Fruit fly (Drosophila melanogaster) whole organism, embryonic: Measurements from ENCODE around the gene CG43322.
A peak's percentile ranks its signal among the peaks of the same experiment; 100 is the strongest.

ENCODE experiments used
- Abd-B ChIP-seq: fragments of 200-800 bp; sonication (Bioruptor generic); optimal IDR thresholded peaks from 2 replicates; lab custom pipeline; 2018; ENCODE audit warnings: missing biosample characterization, mild to moderate bottlenecking, missing genetic modification characterization, moderate library complexity
- Bgb ChIP-seq: fragments of 200-800 bp; sonication (Bioruptor generic); IDR thresholded peaks from 2 replicates; pipeline ENCODE4 v1.3.6; 2022; ENCODE audit warnings: missing biosample characterization, missing genetic modification characterization; ENCODE audit not compliant: partially characterized antibody
- BtbVII ChIP-seq: fragments of 200-800 bp; sonication (Bioruptor generic); optimal IDR thresholded peaks from 3 replicates; lab custom pipeline; 2017; ENCODE audit warnings: missing biosample characterization, mild to moderate bottlenecking, missing genetic modification characterization
- CG10321 ChIP-seq: fragments of 200-800 bp; sonication (Bioruptor generic); IDR thresholded peaks from 2 replicates; pipeline ENCODE4 v1.3.6; 2022; ENCODE audit warnings: missing biosample characterization, missing genetic modification characterization
- CG10565 ChIP-seq: fragments of 200-800 bp; sonication (Bioruptor generic); optimal IDR thresholded peaks from 3 replicates; lab custom pipeline; 2016; ENCODE audit warnings: missing biosample characterization, mild to moderate bottlenecking, missing genetic modification characterization
- CG10959 ChIP-seq: fragments of 200-800 bp; sonication (Bioruptor generic); IDR thresholded peaks from 2 replicates; pipeline ENCODE4 v1.3.6; 2022; ENCODE audit warnings: missing biosample characterization, missing genetic modification characterization
- CG11560 ChIP-seq: fragments of 200-800 bp; sonication (Bioruptor generic); IDR thresholded peaks from 3 replicates; pipeline ENCODE4 v1.3.6; 2022; ENCODE audit warnings: missing biosample characterization, missing genetic modification characterization
- CG12391 ChIP-seq: fragments of 200-800 bp; sonication (Bioruptor generic); optimal IDR thresholded peaks from 3 replicates; lab custom pipeline; 2018; ENCODE audit warnings: missing biosample characterization, mild to moderate bottlenecking, missing genetic modification characterization, moderate library complexity
- CG15479 ChIP-seq: fragments of 200-800 bp; sonication (Bioruptor generic); optimal IDR thresholded peaks from 3 replicates; lab custom pipeline; 2019; ENCODE audit warnings: missing biosample characterization, mild to moderate bottlenecking, missing genetic modification characterization, moderate library complexity
- CG16779 ChIP-seq: fragments of 200-800 bp; sonication (Bioruptor generic); IDR thresholded peaks from 2 replicates; pipeline ENCODE4 v1.3.6; 2022; ENCODE audit warnings: missing biosample characterization, missing genetic modification characterization
- CG17612 ChIP-seq: fragments of 200-800 bp; sonication (Bioruptor generic); IDR thresholded peaks from 2 replicates; pipeline ENCODE4 v1.3.6; 2022; ENCODE audit warnings: missing biosample characterization, missing genetic modification characterization
- CG18619 ChIP-seq: fragments of 200-800 bp; sonication (Bioruptor generic); optimal IDR thresholded peaks from 3 replicates; lab custom pipeline; 2017; ENCODE audit warnings: missing biosample characterization, mild to moderate bottlenecking, missing genetic modification characterization
- CG2116 ChIP-seq: fragments of 200-800 bp; sonication (Bioruptor generic); optimal IDR thresholded peaks from 3 replicates; lab custom pipeline; 2018; ENCODE audit warnings: missing biosample characterization, mild to moderate bottlenecking, missing genetic modification characterization
- CG30431 ChIP-seq: fragments of 200-800 bp; sonication (Bioruptor generic); optimal IDR thresholded peaks from 2 replicates; lab custom pipeline; 2017; ENCODE audit warnings: missing biosample characterization, missing genetic modification characterization
- CG31224 ChIP-seq: fragments of 200-800 bp; sonication (Bioruptor generic); IDR thresholded peaks from 2 replicates; pipeline ENCODE4 v1.3.6; 2022; ENCODE audit warnings: missing biosample characterization, missing genetic modification characterization
- CG4617 ChIP-seq: fragments of 200-800 bp; sonication (Bioruptor generic); optimal IDR thresholded peaks from 3 replicates; lab custom pipeline; 2016; ENCODE audit warnings: missing biosample characterization, missing genetic modification characterization, borderline replicate concordance
- CG6654 ChIP-seq: fragments of 200-800 bp; sonication (Bioruptor generic); optimal IDR thresholded peaks from 2 replicates; lab custom pipeline; 2017; ENCODE audit warnings: missing biosample characterization, mild to moderate bottlenecking, missing genetic modification characterization
- CG7987 ChIP-seq: fragments of 200-800 bp; sonication (Bioruptor generic); optimal IDR thresholded peaks from 2 replicates; lab custom pipeline; 2018; ENCODE audit warnings: missing biosample characterization, mild to moderate bottlenecking, missing genetic modification characterization, moderate library complexity
- CG8281 ChIP-seq: fragments of 200-800 bp; sonication (Bioruptor generic); optimal IDR thresholded peaks from 2 replicates; lab custom pipeline; 2018; ENCODE audit warnings: missing biosample characterization, mild to moderate bottlenecking, missing genetic modification characterization, moderate library complexity
- CG8359 ChIP-seq: fragments of 200-800 bp; sonication (Bioruptor generic); optimal IDR thresholded peaks from 2 replicates; lab custom pipeline; 2017; ENCODE audit warnings: missing biosample characterization, mild to moderate bottlenecking, missing genetic modification characterization, borderline replicate concordance
- CG9797 ChIP-seq: fragments of 200-800 bp; sonication (Bioruptor generic); optimal IDR thresholded peaks from 3 replicates; lab custom pipeline; 2018; ENCODE audit warnings: missing biosample characterization, mild to moderate bottlenecking, missing genetic modification characterization
- CG9932 ChIP-seq: fragments of 200-800 bp; sonication (Bioruptor generic); IDR thresholded peaks from 2 replicates; pipeline ENCODE4 v1.3.6; 2022; ENCODE audit warnings: missing biosample characterization, missing genetic modification characterization
- CTCF ChIP-seq: fragments of 200-800 bp; sonication (Bioruptor generic); optimal IDR thresholded peaks from 2 replicates; lab custom pipeline; 2017; ENCODE audit warnings: missing biosample characterization, mild to moderate bottlenecking, missing genetic modification characterization, moderate library complexity
- D19B ChIP-seq: fragments of 200-800 bp; sonication (Bioruptor generic); optimal IDR thresholded peaks from 2 replicates; lab custom pipeline; 2017; ENCODE audit warnings: missing biosample characterization, mild to moderate bottlenecking, missing genetic modification characterization
- HHEX ChIP-seq: fragments of 200-800 bp; sonication (Bioruptor generic); optimal IDR thresholded peaks from 3 replicates; lab custom pipeline; 2017; ENCODE audit warnings: missing biosample characterization, mild to moderate bottlenecking, missing genetic modification characterization, missing genetic modification reagents
- HLH4C ChIP-seq: fragments of 200-800 bp; sonication (Bioruptor generic); IDR thresholded peaks from 3 replicates; pipeline ENCODE4 v1.3.6; 2022; ENCODE audit warnings: missing biosample characterization, missing genetic modification characterization; ENCODE audit not compliant: partially characterized antibody
- HLH54F ChIP-seq: fragments of 200-800 bp; sonication (Bioruptor generic); optimal IDR thresholded peaks from 3 replicates; lab custom pipeline; 2016; ENCODE audit warnings: missing biosample characterization, missing genetic modification characterization
- Nf-YC ChIP-seq: fragments of 200-800 bp; optimal IDR thresholded peaks from 3 replicates; lab custom pipeline; 2019; ENCODE audit warnings: missing biosample characterization, mild to moderate bottlenecking, missing genetic modification characterization, moderate library complexity
- Pdp1 ChIP-seq, 2 experiments: fragments of 200-800 bp; sonication (Bioruptor generic); optimal IDR thresholded peaks; 3 replicates each; lab custom pipeline; 2016; ENCODE audit warnings: missing biosample characterization in 2 of 2, missing genetic modification characterization in 2 of 2, mild to moderate bottlenecking in 1 of 2, moderate library complexity in 1 of 2
- Ravus ChIP-seq: fragments of 200-800 bp; sonication (Bioruptor generic); IDR thresholded peaks from 2 replicates; pipeline ENCODE4 v1.3.6; 2022; ENCODE audit warnings: missing biosample characterization, missing genetic modification characterization
- Rfx ChIP-seq: fragments of 200-800 bp; sonication (Bioruptor generic); IDR thresholded peaks from 2 replicates; pipeline ENCODE4 v1.3.6; 2022; ENCODE audit warnings: missing biosample characterization, missing genetic modification characterization
- Trl ChIP-seq, 3 experiments: fragments of >200 bp in 2 of 3; fragments of 200-800 bp in 1 of 3; sonication (Bioruptor generic) in 1 of 3; optimal IDR thresholded peaks; 2 replicates in 1 of 3; 3 replicates in 2 of 3; lab custom pipeline; 2016 to 2017; ENCODE audit warnings: missing biosample characterization in 1 of 3, missing genetic modification characterization in 1 of 3
- Xbp1 ChIP-seq: fragments of 200-800 bp; sonication (Bioruptor generic); optimal IDR thresholded peaks from 3 replicates; lab custom pipeline; 2016; ENCODE audit warnings: missing biosample characterization, mild to moderate bottlenecking, missing genetic modification characterization
- bowl ChIP-seq: fragments of 200-800 bp; sonication (Bioruptor generic); IDR thresholded peaks from 2 replicates; pipeline ENCODE4 v1.3.6; 2022; ENCODE audit warnings: missing biosample characterization, missing genetic modification characterization
- br ChIP-seq: fragments of >200 bp; optimal IDR thresholded peaks from 2 replicates; lab custom pipeline; 2017
- chif ChIP-seq, 2 experiments: fragments of 200-800 bp; sonication (Bioruptor generic); optimal IDR thresholded peaks; 3 replicates each; lab custom pipeline; 2016; ENCODE audit warnings: missing biosample characterization in 2 of 2, missing genetic modification characterization in 2 of 2
- ems ChIP-seq: fragments of 200-800 bp; sonication (Bioruptor generic); optimal IDR thresholded peaks from 3 replicates; lab custom pipeline; 2016; ENCODE audit warnings: missing biosample characterization, missing genetic modification characterization
- exex ChIP-seq: fragments of 200-800 bp; sonication (Bioruptor generic); optimal IDR thresholded peaks from 4 replicates; lab custom pipeline; 2018; ENCODE audit warnings: missing biosample characterization, mild to moderate bottlenecking, missing genetic modification characterization, moderate library complexity
- ftz-f1 ChIP-seq: fragments of 200-800 bp; sonication (Bioruptor generic); optimal IDR thresholded peaks from 2 replicates; lab custom pipeline; 2016; ENCODE audit warnings: missing biosample characterization, missing genetic modification characterization
- hbn ChIP-seq: fragments of 200-800 bp; sonication (Bioruptor generic); IDR thresholded peaks from 2 replicates; pipeline ENCODE4 v1.3.6; 2022; ENCODE audit warnings: missing biosample characterization, missing genetic modification characterization; ENCODE audit not compliant: partially characterized antibody
- her ChIP-seq: fragments of 200-800 bp; sonication (Bioruptor generic); optimal IDR thresholded peaks from 2 replicates; lab custom pipeline; 2016; ENCODE audit warnings: missing biosample characterization, missing genetic modification characterization
- hkb ChIP-seq, 2 experiments: fragments of 200-800 bp in 1 of 2; fragments of >200 bp in 1 of 2; sonication (Bioruptor generic) in 1 of 2; IDR thresholded peaks in 1 of 2; optimal IDR thresholded peaks in 1 of 2; 2 replicates each; pipeline versions ENCODE4 v1.3.6 to Lab custom; 2017 to 2022; ENCODE audit warnings: missing biosample characterization in 1 of 2, missing genetic modification characterization in 1 of 2
- klu ChIP-seq: fragments of 200-800 bp; sonication (Bioruptor generic); IDR thresholded peaks from 2 replicates; pipeline ENCODE4 v1.3.6; 2022; ENCODE audit warnings: missing biosample characterization, missing genetic modification characterization
- knrl ChIP-seq: fragments of 200-800 bp; sonication (Bioruptor generic); IDR thresholded peaks from 3 replicates; pipeline ENCODE4 v1.3.6; 2022; ENCODE audit warnings: missing biosample characterization, missing genetic modification characterization; ENCODE audit not compliant: partially characterized antibody
- nerfin-1 ChIP-seq: fragments of 200-800 bp; sonication (Bioruptor generic); optimal IDR thresholded peaks from 3 replicates; lab custom pipeline; 2019; ENCODE audit warnings: missing biosample characterization, mild to moderate bottlenecking, missing genetic modification characterization, moderate library complexity
- nerfin-2 ChIP-seq: fragments of 200-800 bp; sonication (Bioruptor generic); IDR thresholded peaks from 2 replicates; pipeline ENCODE4 v1.3.6; 2022; ENCODE audit warnings: missing biosample characterization, missing genetic modification characterization; ENCODE audit not compliant: partially characterized antibody
- ssp ChIP-seq: fragments of 200-800 bp; sonication (Bioruptor generic); IDR thresholded peaks from 2 replicates; pipeline ENCODE4 v1.3.6; 2022; ENCODE audit warnings: missing biosample characterization, missing genetic modification characterization
- stwl ChIP-seq: fragments of 200-800 bp; sonication (Bioruptor generic); optimal IDR thresholded peaks from 3 replicates; lab custom pipeline; 2018; ENCODE audit warnings: missing biosample characterization, mild to moderate bottlenecking, missing genetic modification characterization, moderate library complexity
- twi ChIP-seq: fragments of 200-800 bp; optimal IDR thresholded peaks from 2 replicates; lab custom pipeline; 2019; ENCODE audit warnings: missing biosample characterization, mild to moderate bottlenecking, missing genetic modification characterization, moderate library complexity
- vvl ChIP-seq: fragments of 200-800 bp; sonication (Bioruptor generic); IDR thresholded peaks from 2 replicates; pipeline ENCODE4 v1.3.6; 2022; ENCODE audit warnings: missing biosample characterization, missing genetic modification characterization

CG43322 gene

DNA sequence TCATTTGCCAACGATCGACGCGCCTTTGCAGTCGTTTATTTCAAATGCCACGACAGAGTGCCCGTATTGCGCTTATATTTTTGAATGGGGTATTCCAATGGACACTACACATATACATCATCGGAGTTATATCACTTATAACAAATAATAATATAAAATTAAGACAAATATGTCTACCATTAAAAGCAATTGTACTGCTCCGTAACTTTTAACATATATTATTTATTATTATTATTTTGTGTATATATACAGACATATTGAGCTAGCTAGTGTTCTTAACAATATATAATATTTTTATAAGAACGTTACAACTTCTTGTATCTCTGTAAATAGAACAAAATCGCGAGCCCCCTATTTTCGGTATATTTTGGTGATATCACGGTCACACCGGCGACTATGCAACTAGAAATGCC, 49.2 kb upstream of the CG43322 start, which contains the start of the genes sip2 and Coprox (continued):
- TF ChIP-seq CG2116 (GFP tag; lab: Kevin White, UChicago) (peak; percentile 62), hkb (optimal IDR thresholded peaks at IDR 0.05; lab: Kevin White, UChicago) (no peak), hkb (GFP tag; IDR thresholded peaks at IDR 0.05; lab: Robert Waterston, UW) (peak; percentile 45; the same call in 1 of the 2 replicates), CTCF (GFP tag; lab: Kevin White, UChicago) (no peak), D19B (GFP tag; lab: Kevin White, UChicago) (peak; percentile 31), twi (tag; lab: Kevin White, UChicago) (peak; percentile 63), nerfin-2 (no peak), ems (no peak), HLH54F (GFP tag; lab: Kevin White, UChicago) (no peak), chif (GFP tag; optimal IDR thresholded peaks at IDR 0.05; lab: Kevin White, UChicago) (no peak), Trl (optimal IDR thresholded peaks at IDR 0.05; lab: Kevin White, UChicago) (no peak), Trl (GFP tag; optimal IDR thresholded peaks at IDR 0.05; lab: Kevin White, UChicago) (no peak), vvl (no peak; the same call in 1 of the 2 replicates), her (GFP tag; lab: Kevin White, UChicago) (no peak), hbn (GFP tag; lab: Robert Waterston, UW) (no peak), Abd-B (GFP tag; lab: Kevin White, UChicago) (peak; percentile 63), ssp (GFP tag; lab: Robert Waterston, UW) (peak; percentile 65; the same call in 1 of the 2 replicates), br (no peak), bowl (GFP tag; lab: Robert Waterston, UW) (no peak), CG9797 (GFP tag; lab: Kevin White, UChicago) (peak; percentile 89), Xbp1 (peak; percentile 69), CG31224 (peak; percentile 48; the same call in 1 of the 2 replicates), CG16779 (no peak), Ravus (no peak), HHEX (GFP tag; lab: Kevin White, UChicago) (peak; percentile 29), Pdp1 (GFP tag; optimal IDR thresholded peaks at IDR 0.05; lab: Kevin White, UChicago) (peak in 1 of 2 experiments; percentile 49), klu (GFP tag; lab: Robert Waterston, UW) (no peak), CG10565 (GFP tag; lab: Kevin White, UChicago) (no peak), CG8359 (GFP tag; lab: Kevin White, UChicago) (no peak), CG18619 (peak; percentile 56), CG17612 (GFP tag; lab: Robert Waterston, UW) (no peak), knrl (GFP tag; lab: Robert Waterston, UW) (no peak), ftz-f1 (no peak), CG11560 (tag; lab: Robert Waterston, UW) (no peak), stwl (tag; lab: Kevin White, UChicago) (peak; percentile 57), CG6654 (GFP tag; lab: Kevin White, UChicago) (no peak), CG10959 (no peak), Bgb (GFP tag; lab: Robert Waterston, UW) (no peak), Nf-YC (tag; lab: Kevin White, UChicago) (peak; percentile 82), CG8281 (tag; lab: Kevin White, UChicago) (peak; percentile 35), CG9932 (GFP tag; lab: Robert Waterston, UW) (peak; percentile 71), CG4617 (GFP tag; lab: Kevin White, UChicago) (peak; percentile 21), CG10321 (GFP tag; lab: Robert Waterston, UW) (no peak), CG30431 (GFP tag; lab: Kevin White, UChicago) (no peak), BtbVII (peak; percentile 23), CG12391 (tag; lab: Kevin White, UChicago) (peak; percentile 88), Rfx (peak; percentile 62), HLH4C (GFP tag; lab: Robert Waterston, UW) (no peak), nerfin-1 (tag; lab: Kevin White, UChicago) (peak; percentile 69), CG7987 (GFP tag; lab: Kevin White, UChicago) (no peak), CG15479 (GFP tag; lab: Kevin White, UChicago) (peak; percentile 1), exex (tag; lab: Kevin White, UChicago) (no peak)
